Worm (Caenorhabditis elegans) whole organism, midembryonic: Measurements from ENCODE around the gene C06E2.9.

Experiments
- T22C8.4 ChIP-seq: fragments of 200-800 bp; sonication (Bioruptor generic); IDR thresholded peaks from 2 replicates; pipeline ENCODE4 v1.3.6; 2022; ENCODE audit warnings: missing genetic modification characterization, missing compliant biosample characterization
- cog-1 ChIP-seq: sonication (generic microtip); optimal IDR thresholded peaks from 2 replicates; lab custom pipeline; 2016; ENCODE audit warnings: missing genetic modification characterization, missing compliant biosample characterization
- flt-1 ChIP-seq: fragments of 200-800 bp; sonication (Bioruptor generic); IDR thresholded peaks from 2 replicates; pipeline ENCODE4 v1.3.6; 2022; ENCODE audit warnings: missing genetic modification characterization, missing compliant biosample characterization
- med-1 ChIP-seq: sonication (generic microtip); optimal IDR thresholded peaks from 2 replicates; lab custom pipeline; 2017; ENCODE audit warnings: missing genetic modification characterization, mild to moderate bottlenecking, missing compliant biosample characterization, antibody characterized with exemption, missing genetic modification reagents; ENCODE audit not compliant: insufficient read depth
- ref-1 ChIP-seq: fragments of 200-800 bp; sonication (Bioruptor generic); conservative IDR thresholded peaks from 2 replicates; pipeline ENCODE4 v1.3.6; 2022; ENCODE audit warnings: missing genetic modification reagents, missing genetic modification characterization, missing compliant biosample characterization
- ztf-23 ChIP-seq: fragments of 200-800 bp; sonication (Bioruptor generic); IDR thresholded peaks from 2 replicates; pipeline ENCODE4 v1.3.6; 2022; ENCODE audit warnings: missing genetic modification reagents, missing genetic modification characterization, missing compliant biosample characterization

ce11 chrX:8824437-8824836 is 36.6 kb upstream of the C06E2.9 start, which contains the start of gene ifd-1:
- TF ChIP-seq ref-1 (no peak), cog-1 (tag; lab: Kevin White, UChicago) (no peak), med-1 (GFP tag; lab: Kevin White, UChicago) (no peak), T22C8.4 (GFP tag; lab: Robert Waterston, UW) (no peak), ztf-23 (GFP tag; lab: Robert Waterston, UW) (no peak), flt-1 (GFP tag; lab: Robert Waterston, UW) (no peak)
